Fruit fly (Drosophila melanogaster): ENCODE results near the gene CG14826.

CG14826 gene

dm6 chr3L:7249167-7249566, 14.9 kb downstream of the CG14826 start, which contains the start of gene Cdc27 (continued):
- peak; percentile 77 for TF ChIP-seq CG17829 (tag; optimal IDR thresholded peaks at IDR 0.05)
- TF ChIP-seq kah (GFP tag; optimal IDR thresholded peaks at IDR 0.05) = no peak
- TF ChIP-seq Fer2 (tag; optimal IDR thresholded peaks at IDR 0.05) = no peak
- TF ChIP-seq stc (GFP tag; IDR thresholded peaks at IDR 0.05) = no peak
- TF ChIP-seq hkb (optimal IDR thresholded peaks at IDR 0.05) = no peak
- TF ChIP-seq hkb (GFP tag; IDR thresholded peaks at IDR 0.05) = 0 out of 2 replicates have a peak, but pooled peaks have one; percentile 26
- no peak for TF ChIP-seq esg (GFP tag; conservative IDR thresholded peaks at IDR 0.05)
- no peak for TF ChIP-seq ab (GFP tag; optimal IDR thresholded peaks at IDR 0.05)
- no peak for TF ChIP-seq so (GFP tag; IDR thresholded peaks at IDR 0.05)
- TF ChIP-seq CTCF (GFP tag; optimal IDR thresholded peaks at IDR 0.05) = no peak
- TF ChIP-seq CG2875 (GFP tag; optimal IDR thresholded peaks at IDR 0.05) = no peak
- no peak for TF ChIP-seq psq (GFP tag; optimal IDR thresholded peaks at IDR 0.05)
- TF ChIP-seq crol (GFP tag; IDR thresholded peaks at IDR 0.05) = no peak
- no peak for TF ChIP-seq jumu (GFP tag; optimal IDR thresholded peaks at IDR 0.05)
- TF ChIP-seq BtbVII (GFP tag; optimal IDR thresholded peaks at IDR 0.05) = no peak
- TF ChIP-seq ash1 (GFP tag; optimal IDR thresholded peaks at IDR 0.05) = no peak
- TF ChIP-seq gcm2 (GFP tag; optimal IDR thresholded peaks at IDR 0.05) = no peak
- TF ChIP-seq wdn (GFP tag; IDR thresholded peaks at IDR 0.05) = no peak
- TF ChIP-seq stwl (tag; optimal IDR thresholded peaks at IDR 0.05) = peak; percentile 67
- TF ChIP-seq CG9817 (tag; optimal IDR thresholded peaks at IDR 0.05) = peak; percentile 13
- no peak for TF ChIP-seq CG10462 (GFP tag; optimal IDR thresholded peaks at IDR 0.05)
- no peak for TF ChIP-seq z (GFP tag; IDR thresholded peaks at IDR 0.05)
- peak; percentile 11 for TF ChIP-seq CHES-1-like (GFP tag; optimal IDR thresholded peaks at IDR 0.05)
- no peak for TF ChIP-seq tio (GFP tag; optimal IDR thresholded peaks at IDR 0.05)
- peak; percentile 59 for TF ChIP-seq HmgD (GFP tag; optimal IDR thresholded peaks at IDR 0.05)
- no peak for TF ChIP-seq Six4 (GFP tag; optimal IDR thresholded peaks at IDR 0.05)
- no peak for TF ChIP-seq CkIIα-i1 (GFP tag; IDR thresholded peaks at IDR 0.05)
- peak; percentile 21 for TF ChIP-seq CG10209 (GFP tag; optimal IDR thresholded peaks at IDR 0.05)
- peak; percentile 28 for TF ChIP-seq CG10654 (GFP tag; optimal IDR thresholded peaks at IDR 0.05)
- no peak for TF ChIP-seq CG13296 (GFP tag; optimal IDR thresholded peaks at IDR 0.05)
- TF ChIP-seq CG30431 (GFP tag; optimal IDR thresholded peaks at IDR 0.05) = no peak
- TF ChIP-seq CG12942 (GFP tag; optimal IDR thresholded peaks at IDR 0.05) = no peak
- TF ChIP-seq fd3F (GFP tag; optimal IDR thresholded peaks at IDR 0.05) = peak; percentile 13
- peak; percentile 42 for TF ChIP-seq bcd (GFP tag; optimal IDR thresholded peaks at IDR 0.05)
- no peak for TF ChIP-seq croc (GFP tag; conservative IDR thresholded peaks at IDR 0.05)
- TF ChIP-seq CG6765 (GFP tag; optimal IDR thresholded peaks at IDR 0.05) = no peak
- peak; percentile 100 for TF ChIP-seq ssp (GFP tag; IDR thresholded peaks at IDR 0.05)
- TF ChIP-seq sim (GFP tag; IDR thresholded peaks at IDR 0.05) = no peak
- peak; percentile 30 for TF ChIP-seq CG9727 (GFP tag; optimal IDR thresholded peaks at IDR 0.05)
- 0 out of 2 replicates have a peak, but pooled peaks have one; percentile 21 for TF ChIP-seq CG7372 (GFP tag; IDR thresholded peaks at IDR 0.05)
- TF ChIP-seq D19B (GFP tag; optimal IDR thresholded peaks at IDR 0.05) = no peak
- TF ChIP-seq Stat92E (GFP tag; optimal IDR thresholded peaks at IDR 0.05) = peak in 1 of 3 experiments; percentile 50
- peak; percentile 77 for TF ChIP-seq hbn (GFP tag; IDR thresholded peaks at IDR 0.05; ENCODE audit: partially characterized antibody)
- TF ChIP-seq CG18599 (GFP tag; optimal IDR thresholded peaks at IDR 0.05) = no peak
- TF ChIP-seq CoRest (tag; optimal IDR thresholded peaks at IDR 0.05) = peak; percentile 62
- no peak for TF ChIP-seq CG4730 (GFP tag; IDR thresholded peaks at IDR 0.05)
- peak; percentile 39 for TF ChIP-seq Chrac-16 (GFP tag; optimal IDR thresholded peaks at IDR 0.05)
- TF ChIP-seq CG3407 (GFP tag; optimal IDR thresholded peaks at IDR 0.05) = no peak
- TF ChIP-seq Dek (tag; optimal IDR thresholded peaks at IDR 0.05) = peak; percentile 56
- no peak for TF ChIP-seq CG1832 (GFP tag; optimal IDR thresholded peaks at IDR 0.05)
- peak; percentile 35 for TF ChIP-seq Dp (GFP tag; optimal IDR thresholded peaks at IDR 0.05)
- peak; percentile 2 for TF ChIP-seq slou (GFP tag; optimal IDR thresholded peaks at IDR 0.05)

Measured in whole organism, embryonic.